Worm (Caenorhabditis elegans) whole organism, midembryonic: ENCODE data around the gene smrc-1.

ENCODE experiments used
- klf-2 ChIP-seq: fragments of 200-800 bp; sonication (Bioruptor generic); conservative IDR thresholded peaks from 2 replicates; pipeline ENCODE4 v1.3.6; 2022; ENCODE audit warnings: missing genetic modification reagents, missing genetic modification characterization, missing compliant biosample characterization
- tab-1 ChIP-seq: fragments of 200-800 bp; sonication (Bioruptor generic); IDR thresholded peaks from 2 replicates; pipeline ENCODE4 v1.3.6; 2022; ENCODE audit warnings: missing genetic modification characterization, missing compliant biosample characterization
- ztf-23 ChIP-seq: fragments of 200-800 bp; sonication (Bioruptor generic); IDR thresholded peaks from 2 replicates; pipeline ENCODE4 v1.3.6; 2022; ENCODE audit warnings: missing genetic modification reagents, missing genetic modification characterization, missing compliant biosample characterization

DNA sequence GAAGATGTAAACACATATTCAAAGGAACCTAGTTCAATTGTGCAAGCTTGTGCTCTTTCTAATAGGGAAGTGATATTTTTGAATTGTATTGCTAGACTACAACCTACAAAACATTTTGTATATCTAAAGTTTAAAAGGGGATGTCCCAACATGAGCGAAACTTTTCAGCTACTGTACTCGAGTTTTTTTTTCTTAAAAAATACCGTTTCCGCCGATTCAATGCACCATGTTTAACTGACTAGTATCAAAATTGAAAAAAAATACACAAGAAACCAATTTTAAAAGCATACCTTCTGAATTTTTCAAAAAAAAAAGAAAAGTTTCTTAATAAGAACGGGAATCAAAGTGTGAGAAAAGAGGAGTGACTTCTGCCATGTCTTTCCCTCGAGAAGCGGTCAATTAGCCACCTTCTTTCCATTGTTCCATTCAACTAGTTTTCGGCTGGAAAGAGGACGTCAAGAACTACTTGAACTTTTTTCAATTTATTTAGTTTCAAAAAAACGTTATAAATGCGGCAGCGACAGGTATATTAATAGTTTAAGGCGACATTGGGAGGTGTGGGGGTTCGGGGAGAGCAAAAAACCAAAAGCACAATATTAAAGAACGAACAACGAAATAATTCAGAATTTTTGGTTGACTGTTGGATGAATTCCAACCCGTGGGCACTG is 24.7 kb downstream of the smrc-1 start, which contains the start of gene nas-4:
- TF ChIP-seq ztf-23 (GFP tag; lab: Robert Waterston, UW), result no peak
- no peak for TF ChIP-seq klf-2 (GFP tag; lab: Robert Waterston, UW)
- TF ChIP-seq tab-1 (GFP tag; lab: Robert Waterston, UW), result no peak
